Worm (Caenorhabditis elegans) whole organism, dauer: ENCODE data around the gene fbxa-39.

Experiments
- unc-62 ChIP-seq: sonication (generic microtip); optimal IDR thresholded peaks from 2 replicates; lab custom pipeline; 2017; ENCODE audit warnings: missing biosample characterization, missing genetic modification reagents, missing genetic modification characterization

fbxa-39 gene

DNA sequence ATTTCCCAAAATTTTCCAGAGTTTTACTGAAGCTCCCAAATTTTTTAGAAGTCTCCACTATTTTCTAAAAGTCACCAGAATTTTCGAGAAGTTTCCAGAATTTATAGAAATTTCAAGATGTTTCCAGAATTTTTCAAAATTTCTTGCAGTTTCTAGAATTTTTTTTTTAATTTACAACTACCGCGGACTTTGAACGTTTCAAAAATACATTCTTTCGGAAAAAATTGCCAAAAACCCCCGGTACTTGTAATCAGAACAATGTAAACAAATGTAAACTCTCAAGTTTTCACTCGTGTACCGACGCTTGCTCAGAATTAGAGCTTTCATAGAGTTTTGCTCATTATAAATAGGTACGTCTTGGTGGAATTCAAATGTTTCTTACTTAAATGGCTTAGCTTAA lies at the start of gene fbxa-39:
Gene fbxa-39, plus strand, starts transcription at position 301 of the 400 bp plus-strand sequence.
- TF ChIP-seq unc-62 (GFP tag; lab: Kevin White, UChicago): no peak

DNA sequence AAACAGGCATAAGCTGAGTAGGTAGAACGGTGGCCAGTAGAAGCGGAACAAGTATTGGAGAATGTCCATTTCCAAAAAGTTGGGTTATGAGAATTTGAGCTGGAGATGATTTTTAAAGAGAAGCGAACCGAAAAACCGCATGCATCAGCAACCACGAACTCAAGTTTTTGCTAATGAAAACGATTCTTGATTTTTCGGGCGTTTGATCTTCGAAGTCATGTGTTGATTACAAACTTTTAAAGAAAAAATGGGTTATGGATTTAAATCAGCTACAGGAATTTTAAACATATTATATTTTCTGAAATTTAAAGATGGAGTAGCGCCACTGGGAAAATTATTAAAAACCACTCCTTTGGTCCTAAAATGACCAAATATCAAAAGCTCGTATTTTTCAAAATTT lies 48.9 kb upstream of the fbxa-39 start, which contains the start of gene srd-65:
Gene srd-65, minus strand, starts transcription at position 101 of the 400 bp plus-strand sequence.
- TF ChIP-seq unc-62 (GFP tag; lab: Kevin White, UChicago): no peak

DNA sequence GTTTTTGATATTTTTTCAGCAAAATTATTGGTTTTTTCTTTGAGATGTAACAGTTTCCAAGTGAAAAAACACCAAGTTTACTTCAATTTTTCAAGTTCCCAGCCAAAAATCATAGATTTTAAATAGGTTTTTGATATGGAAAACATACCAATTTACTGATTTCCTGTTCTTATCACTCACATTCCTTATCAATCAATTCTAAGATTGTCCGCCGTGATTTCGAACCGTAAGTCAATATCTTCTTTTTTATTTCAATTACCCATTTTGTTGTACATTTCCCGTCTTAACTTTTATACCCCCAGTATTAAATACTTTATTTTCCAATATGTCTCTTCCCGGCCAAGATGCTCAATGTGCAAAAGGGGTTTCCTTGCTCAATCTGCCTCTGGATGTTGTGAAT lies 48.4 kb upstream of the fbxa-39 start, which contains the start of gene fbxa-38:
Gene fbxa-38, plus strand, starts transcription at position 195 of the 400 bp plus-strand sequence.
- TF ChIP-seq unc-62 (GFP tag; lab: Kevin White, UChicago): no peak

DNA sequence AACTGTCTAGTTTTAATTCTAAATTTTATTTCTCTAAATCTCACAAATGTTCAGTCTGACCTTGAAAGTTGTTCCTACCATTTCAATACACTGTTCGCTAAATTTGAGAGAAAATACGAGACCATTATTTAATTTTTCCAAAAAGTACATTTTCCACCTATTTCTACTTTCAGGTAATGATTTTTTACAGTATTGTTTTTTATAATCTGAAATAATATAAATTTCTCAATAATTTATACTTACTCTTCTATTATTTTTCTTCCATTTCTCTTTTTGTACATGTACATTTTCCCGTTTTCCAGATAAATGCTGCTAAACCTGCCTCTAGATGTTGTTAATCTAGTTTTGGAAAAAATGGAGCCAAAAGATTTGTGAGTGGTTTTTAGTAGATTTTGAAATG lies 45.4 kb upstream of the fbxa-39 start, which contains the start of gene fbxa-62:
Gene fbxa-62, plus strand, starts transcription at position 301 of the 400 bp plus-strand sequence.
- no peak for TF ChIP-seq unc-62 (GFP tag; lab: Kevin White, UChicago)

DNA sequence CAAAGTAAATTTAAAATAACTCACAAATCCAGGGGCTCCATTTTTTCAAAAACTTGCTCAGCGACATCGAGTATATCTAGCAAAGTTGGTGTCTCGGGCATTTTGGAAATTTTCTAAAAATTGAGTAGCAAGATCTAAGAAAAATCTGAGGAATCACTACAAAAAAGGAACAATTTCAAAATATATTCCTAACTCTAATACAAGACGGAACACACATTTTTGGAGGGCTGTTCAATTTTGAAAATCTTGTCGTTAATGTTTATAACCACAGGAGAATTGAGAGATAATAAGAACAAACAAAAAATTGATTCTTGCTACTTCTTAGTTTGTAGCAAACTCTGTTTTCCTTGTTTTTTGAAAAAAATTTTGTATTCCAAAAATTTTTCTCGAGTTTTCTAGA lies 40.5 kb upstream of the fbxa-39 start, which contains the start of gene fbxa-47:
Gene fbxa-47, minus strand, starts transcription at position 101 of the 400 bp plus-strand sequence.
- no peak for TF ChIP-seq unc-62 (GFP tag; lab: Kevin White, UChicago)

DNA sequence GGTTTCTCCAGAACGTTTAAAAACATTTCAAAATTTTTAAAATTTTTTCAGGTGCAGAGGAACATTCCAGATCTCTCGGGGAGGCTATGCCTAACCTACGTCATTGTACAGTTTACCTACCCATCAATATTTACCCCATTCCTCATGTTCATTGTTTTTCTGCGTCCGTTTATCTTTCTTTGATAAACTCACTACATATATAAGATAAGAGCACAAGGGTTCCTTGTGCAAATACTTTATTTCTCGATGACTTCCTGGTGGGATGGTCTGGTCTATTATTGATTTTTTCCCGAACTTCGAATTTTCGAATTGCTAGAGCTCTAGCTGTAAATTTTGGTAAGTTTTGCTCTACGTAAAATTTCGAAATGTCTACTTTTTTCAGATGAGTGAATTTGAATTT lies 39.4 kb upstream of the fbxa-39 start:
- no peak for TF ChIP-seq unc-62 (GFP tag; lab: Kevin White, UChicago)

DNA sequence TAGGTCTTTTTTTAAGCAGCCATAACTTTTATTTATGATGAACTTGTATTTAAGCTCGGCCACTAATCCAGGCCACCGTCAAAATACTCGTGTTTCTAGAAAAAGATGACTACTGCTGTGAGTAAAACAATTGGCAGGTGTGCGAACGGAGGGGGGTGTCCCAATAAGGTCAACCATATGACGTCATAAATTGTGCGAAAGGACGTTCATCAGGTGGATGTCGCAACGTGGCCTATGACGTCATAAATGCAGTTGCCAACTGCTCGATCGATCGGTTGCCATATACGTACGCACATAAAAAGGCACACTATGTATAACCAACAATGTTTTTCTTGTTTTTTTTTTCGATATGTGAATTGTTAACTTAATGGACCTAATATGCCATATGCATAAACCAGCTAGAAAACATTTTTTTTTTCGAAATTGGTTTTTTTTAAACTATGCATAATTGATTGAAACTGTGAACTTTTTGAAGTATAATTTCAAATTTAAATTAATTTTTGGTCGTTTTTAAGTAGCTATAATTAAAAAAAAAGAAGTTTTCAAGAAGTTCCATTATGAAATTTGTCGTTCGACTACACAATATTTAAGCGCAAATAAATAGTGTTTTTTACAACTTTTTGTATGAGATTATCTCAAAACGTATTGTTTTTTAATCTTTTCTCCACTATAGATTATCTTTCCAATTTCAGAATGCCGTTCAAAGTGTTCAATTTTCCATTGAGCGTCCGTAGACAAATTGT lies 38.5 kb upstream of the fbxa-39 start, which contains the start of gene C39B5.2:
Gene C39B5.2, plus strand, starts transcription at position 693 of the 743 bp plus-strand sequence.
- no peak for TF ChIP-seq unc-62 (GFP tag; lab: Kevin White, UChicago)

DNA sequence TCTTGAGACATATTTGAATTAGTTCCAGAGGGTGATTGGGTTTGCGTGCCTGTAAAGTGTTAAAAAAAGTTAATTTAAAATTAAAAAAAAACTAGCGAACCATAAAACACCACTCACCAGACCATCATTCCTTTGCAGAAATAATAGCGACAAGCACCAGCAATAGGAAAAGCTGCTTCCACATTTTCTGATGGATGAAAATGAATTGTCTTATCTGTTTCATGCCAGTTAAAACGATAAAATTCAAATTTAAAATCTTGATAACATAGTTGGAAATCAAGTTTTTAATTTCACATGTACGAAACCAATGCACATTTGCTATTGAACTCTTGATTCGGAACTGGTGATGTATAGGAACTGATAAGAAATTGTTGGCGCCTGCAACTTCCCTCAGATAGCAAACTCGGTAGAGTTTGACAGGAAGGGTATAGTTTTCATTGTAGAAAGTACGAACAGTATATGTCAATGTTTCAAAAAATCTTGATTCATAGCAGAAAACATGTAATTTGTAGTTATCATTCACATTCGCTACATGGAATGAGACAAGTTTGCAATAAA lies 33.2 kb upstream of the fbxa-39 start, which contains the start of gene C39B5.10:
Gene C39B5.10, minus strand, starts transcription at position 51 of the 558 bp plus-strand sequence.
- TF ChIP-seq unc-62 (GFP tag; lab: Kevin White, UChicago): no peak

DNA sequence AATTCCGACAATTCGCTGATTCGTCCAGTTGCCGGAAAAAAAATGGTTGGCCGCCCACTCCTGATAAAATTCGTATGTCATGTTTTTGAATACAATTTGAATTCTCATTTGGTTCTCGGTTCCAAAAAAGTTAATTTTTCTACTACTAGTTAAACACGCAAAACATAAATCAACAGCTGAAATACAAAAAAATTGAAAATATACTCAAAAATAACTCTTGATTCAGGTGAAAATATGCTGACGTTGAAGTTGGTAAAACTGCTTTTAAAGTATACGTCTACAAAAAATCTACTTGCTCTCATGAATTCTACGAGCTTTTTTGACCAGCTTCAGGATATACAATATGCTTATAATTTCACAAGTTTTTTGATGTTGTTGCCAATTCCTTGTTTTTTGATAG lies 32.4 kb upstream of the fbxa-39 start, which contains the start of gene srz-56:
Gene srz-56, plus strand, starts transcription at position 301 of the 400 bp plus-strand sequence.
- no peak for TF ChIP-seq unc-62 (GFP tag; lab: Kevin White, UChicago)

DNA sequence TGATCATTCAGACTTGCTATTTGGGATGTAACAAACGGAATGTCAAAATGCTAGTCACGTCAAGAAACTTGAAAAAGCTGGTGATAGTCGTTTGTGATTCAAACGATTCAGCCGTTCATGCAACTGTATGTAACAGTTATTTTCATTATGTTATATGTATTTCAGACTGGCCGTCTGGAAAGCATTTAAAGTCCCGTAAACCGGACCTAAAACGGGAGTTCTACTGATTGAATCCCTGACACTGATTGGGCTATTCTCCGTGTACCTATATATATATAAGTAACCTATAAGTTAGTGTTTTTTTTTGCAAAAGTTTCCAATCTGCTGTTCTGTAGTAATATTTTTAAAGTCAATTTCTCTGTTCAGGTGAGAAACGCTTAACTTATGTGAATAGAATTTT lies 29.2 kb upstream of the fbxa-39 start:
- no peak for TF ChIP-seq unc-62 (GFP tag; lab: Kevin White, UChicago)

DNA sequence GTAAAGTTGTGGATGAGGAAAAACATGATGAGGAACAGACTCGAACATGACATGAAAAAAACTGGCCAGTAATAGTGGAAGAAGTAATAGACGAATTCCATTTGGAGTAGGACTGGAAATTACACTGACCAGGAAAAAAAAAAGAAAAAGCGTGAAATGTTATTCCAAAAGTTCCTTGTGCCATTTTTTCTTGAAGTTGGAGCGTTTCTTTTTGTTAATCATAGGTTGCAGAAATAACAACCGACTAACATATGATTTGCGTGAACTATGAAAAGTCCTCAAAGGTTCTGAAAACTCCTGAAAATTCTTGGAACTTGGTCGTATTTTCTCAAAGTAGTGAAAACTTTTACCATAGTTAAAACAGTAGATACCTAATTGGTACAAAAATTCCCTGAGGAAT lies 27.1 kb upstream of the fbxa-39 start, which contains the start of gene srd-67:
Gene srd-67, minus strand, starts transcription at position 101 of the 400 bp plus-strand sequence.
- no peak for TF ChIP-seq unc-62 (GFP tag; lab: Kevin White, UChicago)

DNA sequence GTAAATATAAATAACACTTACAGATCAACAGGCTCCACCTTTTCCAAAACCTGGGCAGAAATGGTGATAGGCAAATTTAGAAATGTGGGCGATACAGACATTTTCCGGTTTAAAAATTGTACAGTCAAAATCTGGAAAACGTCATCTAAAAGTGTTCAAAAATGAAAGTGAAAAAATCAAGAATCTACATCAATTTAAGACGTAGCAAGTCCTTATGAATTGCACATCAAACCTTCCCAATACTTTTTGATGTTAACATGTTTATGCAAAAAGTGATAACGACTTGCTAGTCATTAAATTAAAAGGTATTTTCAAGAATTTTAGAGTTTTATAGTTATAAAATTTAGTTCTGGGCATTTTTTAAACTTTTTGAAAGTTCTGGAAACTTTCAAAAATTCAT lies 21.5 kb upstream of the fbxa-39 start, which contains the start of gene fbxa-7:
Gene fbxa-7, minus strand, starts transcription at position 101 of the 400 bp plus-strand sequence.
- TF ChIP-seq unc-62 (GFP tag; lab: Kevin White, UChicago): no peak

DNA sequence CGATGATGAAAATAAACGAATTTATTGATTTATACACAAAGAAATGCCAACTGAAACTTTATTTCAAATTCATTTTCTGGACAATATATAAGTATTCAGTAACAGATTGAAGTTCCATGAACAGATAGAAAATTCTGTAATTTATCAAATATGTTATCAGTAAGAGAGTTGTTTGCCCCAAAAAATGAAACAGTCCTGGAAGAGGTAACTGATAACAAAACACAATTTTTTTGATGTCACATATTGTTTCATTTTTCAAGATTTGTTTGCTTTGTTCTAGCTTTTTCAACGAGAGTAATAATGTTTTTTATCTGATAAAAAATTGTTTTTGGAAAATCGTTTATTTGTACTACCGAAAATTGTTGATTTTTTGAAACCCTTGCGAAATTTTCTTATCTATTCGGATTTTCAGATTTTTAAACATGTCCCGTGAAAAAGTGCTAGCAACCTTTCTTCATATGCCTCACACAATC lies 19.8 kb upstream of the fbxa-39 start, which contains the start of gene fbxa-73:
Gene fbxa-73, plus strand, starts transcription at position 423 of the 473 bp plus-strand sequence.
- TF ChIP-seq unc-62 (GFP tag; lab: Kevin White, UChicago): no peak

DNA sequence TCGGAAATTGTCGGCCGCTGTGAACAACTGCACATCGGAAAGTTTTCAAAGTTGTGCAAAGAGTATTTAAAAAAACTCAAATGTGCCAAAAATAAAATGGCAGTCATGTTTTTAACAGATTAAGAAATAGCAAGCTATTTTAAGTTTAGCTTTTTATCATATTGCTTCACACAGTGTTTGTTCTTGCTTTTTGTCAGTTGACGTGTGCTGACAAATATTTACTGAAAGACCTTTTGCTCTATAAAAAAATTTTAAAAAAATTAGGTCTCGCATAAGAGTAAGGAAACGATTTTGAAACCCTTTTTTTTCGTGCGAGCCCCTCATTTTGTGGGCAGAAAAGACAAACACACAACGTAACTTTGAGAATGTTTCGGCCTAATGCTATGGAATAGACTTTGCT lies 17.3 kb upstream of the fbxa-39 start, which contains the start of gene fbxa-71:
Gene fbxa-71, plus strand, starts transcription at position 301 of the 400 bp plus-strand sequence.
- TF ChIP-seq unc-62 (GFP tag; lab: Kevin White, UChicago): no peak

DNA sequence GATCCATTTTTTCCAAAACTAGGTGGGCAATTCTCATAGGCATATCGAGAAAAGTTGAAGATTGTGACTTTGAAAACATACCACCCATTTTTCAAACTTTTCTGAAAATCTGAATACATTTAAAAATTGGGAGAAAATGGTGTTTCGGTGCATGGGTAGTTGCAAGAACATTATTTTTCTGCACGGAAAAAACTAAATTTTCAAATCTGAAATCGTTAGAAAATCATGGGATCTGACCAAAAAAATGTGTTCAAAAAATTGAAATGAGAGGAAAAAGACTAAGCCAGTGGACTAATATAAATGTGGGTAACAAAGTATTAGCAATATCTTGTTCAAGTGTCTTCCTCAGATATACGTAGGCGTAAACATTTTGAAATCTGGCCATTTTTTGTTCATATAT lies 14.0 kb upstream of the fbxa-39 start, which contains the start of gene fbxa-43:
Gene fbxa-43, minus strand, starts transcription at position 101 of the 400 bp plus-strand sequence.
- TF ChIP-seq unc-62 (GFP tag; lab: Kevin White, UChicago): no peak

DNA sequence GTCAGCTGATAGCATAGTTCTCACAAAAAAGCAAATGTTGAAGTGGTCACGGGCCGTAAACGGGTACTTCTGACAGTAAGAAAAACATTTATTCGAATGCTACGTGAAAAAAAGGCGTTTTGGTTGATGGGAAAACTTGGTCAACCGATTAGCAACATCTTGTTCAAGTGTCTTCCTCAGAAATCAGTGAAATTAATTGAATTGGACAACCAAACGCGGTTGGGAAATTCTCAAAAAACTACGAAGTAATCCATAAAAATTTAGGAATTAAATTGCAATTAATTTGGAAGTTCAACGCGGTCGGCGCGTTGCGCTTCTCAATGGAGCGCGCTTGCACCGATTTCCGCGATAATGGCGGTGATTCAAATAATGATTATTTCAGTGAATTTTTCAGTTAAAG lies 13.5 kb upstream of the fbxa-39 start:
- no peak for TF ChIP-seq unc-62 (GFP tag; lab: Kevin White, UChicago)
